Fruit fly (Drosophila melanogaster): ENCODE results near the gene CG32104.

Gene CG32104

dm6 chr3L:12410472-12411213 lies 11.5 kb upstream of the CG32104 start (continued):
- peak; percentile 35 for TF ChIP-seq CG6808 (GFP tag; optimal IDR thresholded peaks at IDR 0.05)
- TF ChIP-seq ss (GFP tag; optimal IDR thresholded peaks at IDR 0.05) = peak in 1 of 2 experiments; percentile 47
- TF ChIP-seq CG10631 (GFP tag; optimal IDR thresholded peaks at IDR 0.05) = peak; percentile 47
- peak; percentile 68 for TF ChIP-seq OdsH (GFP tag; optimal IDR thresholded peaks at IDR 0.05)
- no peak for TF ChIP-seq dsx (GFP tag; optimal IDR thresholded peaks at IDR 0.05; ENCODE audit: poor library complexity, severe bottlenecking)
- TF ChIP-seq Blimp-1 (GFP tag; optimal IDR thresholded peaks at IDR 0.05) = peak; percentile 30
- peak; percentile 67 for TF ChIP-seq vri (GFP tag; optimal IDR thresholded peaks at IDR 0.05)
- TF ChIP-seq CG6276 (GFP tag; optimal IDR thresholded peaks at IDR 0.05) = no peak
- peak; percentile 78 for TF ChIP-seq esn (GFP tag; optimal IDR thresholded peaks at IDR 0.05)
- TF ChIP-seq Hr38 (GFP tag; optimal IDR thresholded peaks at IDR 0.05) = no peak
- TF ChIP-seq lz (GFP tag; optimal IDR thresholded peaks at IDR 0.05) = peak; percentile 67
- peak; percentile 61 for TF ChIP-seq CG8319 (GFP tag; optimal IDR thresholded peaks at IDR 0.05)
- TF ChIP-seq CG8632 (GFP tag; optimal IDR thresholded peaks at IDR 0.05) = peak; percentile 56
- TF ChIP-seq CG9139 (GFP tag; optimal IDR thresholded peaks at IDR 0.05) = peak; percentile 7
- peak in 1 of 2 experiments; percentile 39 for TF ChIP-seq salr (GFP tag; optimal IDR thresholded peaks at IDR 0.05)
- no peak for TF ChIP-seq dac (GFP tag; optimal IDR thresholded peaks at IDR 0.05)
- TF ChIP-seq CG11762 (GFP tag; optimal IDR thresholded peaks at IDR 0.05; ENCODE audit: insufficient read depth) = peak; percentile 61
- TF ChIP-seq Gug (GFP tag; IDR thresholded peaks at IDR 0.05) = no peak
- TF ChIP-seq CG8119 (GFP tag; IDR thresholded peaks at IDR 0.05) = no peak
- TF ChIP-seq CG11294 (GFP tag; IDR thresholded peaks at IDR 0.05) = no peak
- peak; percentile 60 for TF ChIP-seq net (GFP tag; optimal IDR thresholded peaks at IDR 0.05)
- TF ChIP-seq CG7368 (GFP tag; optimal IDR thresholded peaks at IDR 0.05) = peak; percentile 45
- no peak for TF ChIP-seq CG15336 (GFP tag; IDR thresholded peaks at IDR 0.05)
- no peak for TF ChIP-seq Eip93F (GFP tag; optimal IDR thresholded peaks at IDR 0.05)

- TF ChIP-seq Hr38 (GFP tag; optimal IDR thresholded peaks at IDR 0.05) = no peak
- TF ChIP-seq fkh (GFP tag; optimal IDR thresholded peaks at IDR 0.05) = peak; percentile 68
- TF ChIP-seq CG15336 (GFP tag; IDR thresholded peaks at IDR 0.05) = 0 out of 2 replicates have a peak, but pooled peaks have one; percentile 24
- TF ChIP-seq CG3032 (tag; optimal IDR thresholded peaks at IDR 0.05) = no peak
- TF ChIP-seq vri (GFP tag; optimal IDR thresholded peaks at IDR 0.05) = peak; percentile 35
- no peak for TF ChIP-seq dsx (GFP tag; optimal IDR thresholded peaks at IDR 0.05; ENCODE audit: poor library complexity, severe bottlenecking)
- peak; percentile 77 for TF ChIP-seq svp (GFP tag)
- peak; percentile 2 for TF ChIP-seq CG6276 (GFP tag; optimal IDR thresholded peaks at IDR 0.05)
- TF ChIP-seq fd59A (GFP tag; optimal IDR thresholded peaks at IDR 0.05) = no peak
- TF ChIP-seq CG8119 (GFP tag; IDR thresholded peaks at IDR 0.05) = no peak
Observed at dm6 chr3L:12409343-12410302, 10.5 kb upstream of the CG32104 start.

- TF ChIP-seq CG6808 (GFP tag; optimal IDR thresholded peaks at IDR 0.05) (peak; percentile 96), dac (GFP tag; optimal IDR thresholded peaks at IDR 0.05) (peak; percentile 65), eg (GFP tag; IDR thresholded peaks at IDR 0.05) (peak; percentile 93), CG15336 (GFP tag; IDR thresholded peaks at IDR 0.05) (peak; percentile 76), svp (GFP tag) (peak; percentile 94), lz (GFP tag; optimal IDR thresholded peaks at IDR 0.05) (peak; percentile 58), Hr4 (GFP tag; optimal IDR thresholded peaks at IDR 0.05) (peak; percentile 56), fkh (GFP tag; optimal IDR thresholded peaks at IDR 0.05) (peak; percentile 72), CG32006 (GFP tag; optimal IDR thresholded peaks at IDR 0.05) (peak; percentile 59), Eip75B (GFP tag; optimal IDR thresholded peaks at IDR 0.05) (peak; percentile 48), Smox (GFP tag; optimal IDR thresholded peaks at IDR 0.05) (peak; percentile 47), topi (GFP tag; optimal IDR thresholded peaks at IDR 0.05) (peak; percentile 69), CG16779 (tag; optimal IDR thresholded peaks at IDR 0.05) (peak; percentile 94), vri (GFP tag; optimal IDR thresholded peaks at IDR 0.05) (peak; percentile 99), CG3919 (GFP tag; optimal IDR thresholded peaks at IDR 0.05) (peak; percentile 79), fd59A (GFP tag; optimal IDR thresholded peaks at IDR 0.05) (peak; percentile 20), Blimp-1 (GFP tag; optimal IDR thresholded peaks at IDR 0.05) (peak; percentile 64), CG34406 (GFP tag; optimal IDR thresholded peaks at IDR 0.05) (no peak), OdsH (GFP tag; optimal IDR thresholded peaks at IDR 0.05) (peak; percentile 31), CG6792 (GFP tag; optimal IDR thresholded peaks at IDR 0.05) (peak; percentile 3), ss (GFP tag; optimal IDR thresholded peaks at IDR 0.05) (peak; percentile 98 to 99), CG7368 (GFP tag; optimal IDR thresholded peaks at IDR 0.05) (peak; percentile 72), Ets21C (GFP tag; optimal IDR thresholded peaks at IDR 0.05) (peak; percentile 50), achi (GFP tag; optimal IDR thresholded peaks at IDR 0.05) (peak; percentile 27)
Observed at dm6 chr3L:12408513-12409320, 9.6 kb upstream of the CG32104 start.

Measured in whole organism, prepupa.